Fruit fly (Drosophila melanogaster) whole organism, embryonic: ENCODE measurements around the gene CG13081.

Experiments
- Asciz ChIP-seq: fragments of 200-800 bp; sonication (Bioruptor generic); optimal IDR thresholded peaks from 2 replicates; lab custom pipeline; 2017; ENCODE audit warnings: missing biosample characterization, mild to moderate bottlenecking, missing genetic modification characterization, missing genetic modification reagents
- CG10209 ChIP-seq: fragments of 200-800 bp; sonication (Bioruptor generic); optimal IDR thresholded peaks from 3 replicates; lab custom pipeline; 2017; ENCODE audit warnings: missing biosample characterization, mild to moderate bottlenecking, missing genetic modification characterization, missing genetic modification reagents
- CG10321 ChIP-seq: fragments of 200-800 bp; sonication (Bioruptor generic); IDR thresholded peaks from 2 replicates; pipeline ENCODE4 v1.3.6; 2022; ENCODE audit warnings: missing biosample characterization, missing genetic modification characterization
- CG11085 ChIP-seq: fragments of 200-800 bp; sonication (Bioruptor generic); IDR thresholded peaks from 2 replicates; pipeline ENCODE4 v1.3.6; 2022; ENCODE audit warnings: missing biosample characterization, missing genetic modification characterization
- CG11695 ChIP-seq: fragments of 200-800 bp; sonication (Bioruptor generic); IDR thresholded peaks from 3 replicates; pipeline ENCODE4 v1.3.6; 2022; ENCODE audit warnings: missing biosample characterization, missing genetic modification characterization
- CG11696 ChIP-seq: fragments of 200-800 bp; sonication (Bioruptor generic); IDR thresholded peaks from 2 replicates; pipeline ENCODE4 v1.3.6; 2022; ENCODE audit warnings: missing biosample characterization, missing genetic modification characterization
- CG12219 ChIP-seq: fragments of 200-800 bp; sonication (Bioruptor generic); optimal IDR thresholded peaks from 3 replicates; lab custom pipeline; 2018; ENCODE audit warnings: missing biosample characterization, mild to moderate bottlenecking, missing genetic modification characterization
- CG1529 ChIP-seq: fragments of 200-800 bp; sonication (Bioruptor generic); optimal IDR thresholded peaks from 3 replicates; lab custom pipeline; 2018; ENCODE audit warnings: missing biosample characterization, missing genetic modification characterization
- CG15601 ChIP-seq: fragments of 200-800 bp; sonication (Bioruptor generic); optimal IDR thresholded peaks from 3 replicates; lab custom pipeline; 2019; ENCODE audit warnings: missing biosample characterization, mild to moderate bottlenecking, missing genetic modification characterization, moderate library complexity
- CG17385 ChIP-seq: fragments of 200-800 bp; sonication (Bioruptor generic); optimal IDR thresholded peaks from 3 replicates; lab custom pipeline; 2018; ENCODE audit warnings: missing biosample characterization, mild to moderate bottlenecking, missing genetic modification characterization
- CG18011 ChIP-seq: fragments of 200-800 bp; sonication (Bioruptor generic); optimal IDR thresholded peaks from 2 replicates; lab custom pipeline; 2017; ENCODE audit warnings: missing biosample characterization, missing genetic modification characterization, mild to moderate bottlenecking, moderate library complexity, missing genotype
- CG18619 ChIP-seq: fragments of 200-800 bp; sonication (Bioruptor generic); optimal IDR thresholded peaks from 3 replicates; lab custom pipeline; 2017; ENCODE audit warnings: missing biosample characterization, mild to moderate bottlenecking, missing genetic modification characterization
- CG18764 ChIP-seq: fragments of 200-800 bp; sonication (Bioruptor generic); optimal IDR thresholded peaks from 3 replicates; lab custom pipeline; 2016; ENCODE audit warnings: missing biosample characterization, missing genetic modification characterization
- CG31224 ChIP-seq: fragments of 200-800 bp; sonication (Bioruptor generic); IDR thresholded peaks from 2 replicates; pipeline ENCODE4 v1.3.6; 2022; ENCODE audit warnings: missing biosample characterization, missing genetic modification characterization
- CG3407 ChIP-seq: fragments of 200-800 bp; sonication (Bioruptor generic); optimal IDR thresholded peaks from 2 replicates; lab custom pipeline; 2018; ENCODE audit warnings: missing biosample characterization, mild to moderate bottlenecking, missing genetic modification characterization
- CG4360 ChIP-seq: fragments of 200-800 bp; sonication (Bioruptor generic); IDR thresholded peaks from 2 replicates; pipeline ENCODE4 v1.3.6; 2022; ENCODE audit warnings: missing biosample characterization, missing genetic modification characterization
- CG4617 ChIP-seq: fragments of 200-800 bp; sonication (Bioruptor generic); optimal IDR thresholded peaks from 3 replicates; lab custom pipeline; 2016; ENCODE audit warnings: missing biosample characterization, missing genetic modification characterization, borderline replicate concordance
- CG6254 ChIP-seq: fragments of 200-800 bp; sonication (Bioruptor generic); optimal IDR thresholded peaks from 3 replicates; lab custom pipeline; 2017; ENCODE audit warnings: mild to moderate bottlenecking, missing biosample characterization, missing genetic modification reagents, missing genetic modification characterization
- CG6683 ChIP-seq: fragments of 200-800 bp; sonication (Bioruptor generic); optimal IDR thresholded peaks from 2 replicates; lab custom pipeline; 2017; ENCODE audit warnings: missing biosample characterization, mild to moderate bottlenecking, missing genetic modification characterization, missing genetic modification reagents
- CG8089 ChIP-seq: fragments of 200-800 bp; sonication (Bioruptor generic); optimal IDR thresholded peaks from 3 replicates; lab custom pipeline; 2016; ENCODE audit warnings: missing biosample characterization, missing genetic modification characterization
- CG8290 ChIP-seq, 3 experiments: fragments of 200-800 bp; sonication (Bioruptor generic); optimal IDR thresholded peaks; 2 replicates each; lab custom pipeline; 2016 to 2019; ENCODE audit warnings: missing biosample characterization in 3 of 3, missing genetic modification characterization in 3 of 3, mild to moderate bottlenecking in 2 of 3, moderate library complexity in 1 of 3
- CG8359 ChIP-seq: fragments of 200-800 bp; sonication (Bioruptor generic); optimal IDR thresholded peaks from 2 replicates; lab custom pipeline; 2017; ENCODE audit warnings: missing biosample characterization, mild to moderate bottlenecking, missing genetic modification characterization, borderline replicate concordance
- Dll ChIP-seq: fragments of 200-800 bp; sonication (Bioruptor generic); IDR thresholded peaks from 4 replicates; pipeline ENCODE4 v1.3.6; 2022; ENCODE audit warnings: missing biosample characterization, missing genetic modification characterization; ENCODE audit not compliant: partially characterized antibody
- Elba2 ChIP-seq: fragments of 200-800 bp; sonication (Bioruptor generic); optimal IDR thresholded peaks from 3 replicates; lab custom pipeline; 2016; ENCODE audit warnings: missing biosample characterization, missing genetic modification characterization
- H2.0 ChIP-seq: fragments of 200-800 bp; sonication (Bioruptor generic); IDR thresholded peaks from 2 replicates; pipeline ENCODE4 v1.3.6; 2022; ENCODE audit warnings: missing biosample characterization, missing genetic modification characterization
- Hand ChIP-seq: fragments of 200-800 bp; sonication (Bioruptor generic); optimal IDR thresholded peaks from 2 replicates; lab custom pipeline; 2017; ENCODE audit warnings: mild to moderate bottlenecking, missing biosample characterization, missing genetic modification reagents, missing genetic modification characterization
- Lim3 ChIP-seq: fragments of 200-800 bp; sonication (Bioruptor generic); IDR thresholded peaks from 2 replicates; pipeline ENCODE4 v1.3.6; 2022; ENCODE audit warnings: missing biosample characterization, missing genetic modification characterization
- NfI ChIP-seq: fragments of 200-800 bp; sonication (Bioruptor generic); optimal IDR thresholded peaks from 3 replicates; lab custom pipeline; 2018; ENCODE audit warnings: missing biosample characterization, mild to moderate bottlenecking, missing genetic modification characterization, moderate library complexity
- Oaz ChIP-seq: fragments of 200-800 bp; sonication (Bioruptor generic); IDR thresholded peaks from 2 replicates; pipeline ENCODE4 v1.3.6; 2022; ENCODE audit warnings: missing biosample characterization, missing genetic modification characterization
- Usf ChIP-seq: fragments of 200-800 bp; sonication (Bioruptor generic); optimal IDR thresholded peaks from 2 replicates; lab custom pipeline; 2017; ENCODE audit warnings: missing genotype, missing biosample characterization, missing genetic modification characterization
- abd-A ChIP-seq: fragments of 200-800 bp; sonication (Bioruptor generic); optimal IDR thresholded peaks from 3 replicates; lab custom pipeline; 2019; ENCODE audit warnings: missing biosample characterization, mild to moderate bottlenecking, missing genetic modification characterization, moderate library complexity
- bab2 ChIP-seq: fragments of 200-800 bp; sonication (Bioruptor generic); optimal IDR thresholded peaks from 2 replicates; lab custom pipeline; 2016; ENCODE audit warnings: missing biosample characterization, missing genetic modification characterization
- bsh ChIP-seq, 2 experiments: fragments of 200-800 bp; sonication (Bioruptor generic); optimal IDR thresholded peaks; 2 replicates each; lab custom pipeline; 2017 to 2018; ENCODE audit warnings: mild to moderate bottlenecking in 2 of 2, missing biosample characterization in 2 of 2, missing genetic modification characterization in 2 of 2, moderate library complexity in 1 of 2
- chinmo ChIP-seq: fragments of 200-800 bp; sonication (Bioruptor generic); IDR thresholded peaks from 4 replicates; pipeline ENCODE4 v1.3.6; 2022; ENCODE audit warnings: missing biosample characterization, missing genetic modification characterization; ENCODE audit not compliant: partially characterized antibody
- disco-r ChIP-seq: fragments of 200-800 bp; sonication (Bioruptor generic); optimal IDR thresholded peaks from 2 replicates; lab custom pipeline; 2016; ENCODE audit warnings: missing biosample characterization, missing genetic modification characterization
- ewg ChIP-seq: fragments of 200-800 bp; sonication (Bioruptor generic); optimal IDR thresholded peaks from 3 replicates; lab custom pipeline; 2017; ENCODE audit warnings: mild to moderate bottlenecking, missing biosample characterization, missing genetic modification reagents, missing genetic modification characterization
- fd102C ChIP-seq: fragments of 200-800 bp; sonication (Bioruptor generic); optimal IDR thresholded peaks from 2 replicates; lab custom pipeline; 2018; ENCODE audit warnings: missing biosample characterization, mild to moderate bottlenecking, missing genetic modification characterization, moderate library complexity
- gce ChIP-seq: fragments of 200-800 bp; sonication (Bioruptor generic); IDR thresholded peaks from 3 replicates; pipeline ENCODE4 v1.3.6; 2022; ENCODE audit warnings: missing biosample characterization, missing genetic modification characterization
- inv ChIP-seq: fragments of 200-800 bp; sonication (Bioruptor generic); IDR thresholded peaks from 2 replicates; pipeline ENCODE4 v1.3.6; 2022; ENCODE audit warnings: missing biosample characterization, missing genetic modification characterization; ENCODE audit not compliant: partially characterized antibody
- knrl ChIP-seq: fragments of 200-800 bp; sonication (Bioruptor generic); IDR thresholded peaks from 3 replicates; pipeline ENCODE4 v1.3.6; 2022; ENCODE audit warnings: missing biosample characterization, missing genetic modification characterization; ENCODE audit not compliant: partially characterized antibody
- nerfin-2 ChIP-seq: fragments of 200-800 bp; sonication (Bioruptor generic); IDR thresholded peaks from 2 replicates; pipeline ENCODE4 v1.3.6; 2022; ENCODE audit warnings: missing biosample characterization, missing genetic modification characterization; ENCODE audit not compliant: partially characterized antibody
- nom ChIP-seq: fragments of 200-800 bp; sonication (Bioruptor generic); optimal IDR thresholded peaks from 2 replicates; lab custom pipeline; 2017; ENCODE audit warnings: missing biosample characterization, missing genetic modification characterization, mild to moderate bottlenecking, moderate library complexity, missing genetic modification reagents
- pum ChIP-seq: fragments of 200-800 bp; sonication (Bioruptor generic); optimal IDR thresholded peaks from 2 replicates; lab custom pipeline; 2016; ENCODE audit warnings: missing biosample characterization, missing genetic modification characterization
- so ChIP-seq: fragments of 200-800 bp; sonication (Bioruptor generic); IDR thresholded peaks from 3 replicates; pipeline ENCODE4 v1.3.6; 2022; ENCODE audit warnings: missing biosample characterization, missing genetic modification characterization
- tio ChIP-seq: fragments of 200-800 bp; sonication (Bioruptor generic); optimal IDR thresholded peaks from 2 replicates; lab custom pipeline; 2017; ENCODE audit warnings: missing biosample characterization, missing genetic modification characterization, inconsistent platforms
- usp ChIP-seq: fragments of >200 bp; optimal IDR thresholded peaks from 2 replicates; lab custom pipeline; 2017; ENCODE audit warnings: missing biosample characterization, missing genetic modification characterization
- z ChIP-seq: fragments of 200-800 bp; sonication (Bioruptor generic); IDR thresholded peaks from 3 replicates; pipeline ENCODE4 v1.3.6; 2022; ENCODE audit warnings: missing biosample characterization, missing genetic modification characterization

Gene CG13081

DNA sequence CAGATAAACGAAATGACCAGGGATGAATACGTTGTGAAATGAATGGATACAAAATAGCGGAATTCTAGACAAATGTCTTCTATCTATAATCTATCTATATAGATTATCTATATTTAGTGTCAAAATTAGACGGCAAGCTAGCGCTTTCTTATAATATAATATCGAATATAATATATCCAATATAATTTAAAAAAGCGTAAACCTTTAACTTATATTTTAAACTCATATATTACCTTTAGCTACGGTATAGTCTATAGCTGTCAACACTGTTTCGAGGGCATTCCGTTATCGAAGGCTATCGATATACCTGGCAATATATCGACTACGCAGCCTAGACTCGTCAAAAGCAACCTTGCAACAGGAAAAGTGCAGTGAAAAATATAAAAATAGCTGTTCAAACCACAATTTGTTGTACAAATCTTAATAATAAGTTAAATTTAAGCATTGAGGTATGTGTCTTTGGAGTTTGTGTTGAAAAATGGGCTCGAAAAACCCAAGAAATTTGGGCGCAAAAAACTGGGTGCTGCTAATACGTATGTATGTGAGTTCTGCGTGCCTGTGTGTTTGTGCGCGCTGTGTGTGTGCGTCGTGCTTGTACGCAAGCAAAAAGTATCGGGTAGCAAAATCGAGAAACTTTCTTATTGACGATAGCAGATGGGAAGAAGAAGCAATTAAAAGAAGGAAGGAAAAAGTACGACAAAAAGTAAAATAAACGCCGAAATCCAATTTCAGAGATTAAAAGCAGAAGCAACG lies 47.3 kb upstream of the CG13081 start, which contains the start of the genes swm and Ctu2 (continued):
- peak; percentile 64; the same call in 2 of the 3 replicates for TF ChIP-seq CG11695 (GFP tag; lab: Robert Waterston, UW)
- TF ChIP-seq disco-r (GFP tag; lab: Kevin White, UChicago) = no peak
- TF ChIP-seq usp (GFP tag; lab: Kevin White, UChicago) = no peak
- no peak for TF ChIP-seq CG18764 (GFP tag; lab: Kevin White, UChicago)
- TF ChIP-seq CG10321 = no peak
- no peak for TF ChIP-seq ewg
- 0 out of 2 replicates have a peak, but pooled peaks have one; percentile 50 for TF ChIP-seq nerfin-2 (GFP tag; lab: Robert Waterston, UW)
- TF ChIP-seq CG8290 (GFP tag; optimal IDR thresholded peaks at IDR 0.05; lab: Kevin White, UChicago) = peak; percentile 34
- TF ChIP-seq CG8290 (tag; optimal IDR thresholded peaks at IDR 0.05; lab: Kevin White, UChicago) = peak in 1 of 2 experiments; percentile 29
- TF ChIP-seq bsh (GFP tag; optimal IDR thresholded peaks at IDR 0.05; lab: Kevin White, UChicago) = peak in 1 of 2 experiments; percentile 67
- TF ChIP-seq CG15601 (tag; lab: Kevin White, UChicago) = peak; percentile 64
- peak; percentile 36; the same call in 1 of the 2 replicates for TF ChIP-seq CG31224 (GFP tag; lab: Robert Waterston, UW)
- peak; percentile 94 for TF ChIP-seq CG17385 (GFP tag; lab: Kevin White, UChicago)
- TF ChIP-seq so (GFP tag; lab: Robert Waterston, UW) = no peak
- peak; percentile 13 for TF ChIP-seq Usf (GFP tag; lab: Kevin White, UChicago)
- TF ChIP-seq Hand (GFP tag; lab: Kevin White, UChicago) = peak; percentile 52
- TF ChIP-seq nom = no peak
- TF ChIP-seq gce (GFP tag; lab: Robert Waterston, UW) = no peak
- peak; percentile 23 for TF ChIP-seq pum (GFP tag; lab: Kevin White, UChicago)
- TF ChIP-seq bab2 (GFP tag; lab: Kevin White, UChicago) = no peak
- TF ChIP-seq CG11696 (GFP tag; lab: Robert Waterston, UW) = no peak
- TF ChIP-seq CG6683 (GFP tag; lab: Kevin White, UChicago) = peak; percentile 12
- TF ChIP-seq CG3407 (GFP tag; lab: Kevin White, UChicago) = peak; percentile 54
- TF ChIP-seq CG8089 (GFP tag; lab: Kevin White, UChicago) = no peak
- no peak for TF ChIP-seq tio (GFP tag; lab: Kevin White, UChicago)
- TF ChIP-seq NfI = peak; percentile 64
- TF ChIP-seq Oaz = peak; percentile 52; the same call in 1 of the 2 replicates
- TF ChIP-seq CG1529 (GFP tag; lab: Kevin White, UChicago) = no peak
- 0 out of 4 replicates have a peak, but pooled peaks have one; percentile 80 for TF ChIP-seq chinmo (GFP tag; lab: Robert Waterston, UW)
- 0 out of 2 replicates have a peak, but pooled peaks have one; percentile 50 for TF ChIP-seq CG11085 (GFP tag; lab: Robert Waterston, UW)
- TF ChIP-seq CG4617 (GFP tag; lab: Kevin White, UChicago) = peak; percentile 45
- no peak for TF ChIP-seq z (GFP tag; lab: Robert Waterston, UW)
- peak; percentile 21 for TF ChIP-seq CG18011 (GFP tag; lab: Kevin White, UChicago)
- TF ChIP-seq CG18619 (GFP tag; lab: Kevin White, UChicago) = peak; percentile 60
- no peak for TF ChIP-seq CG12219 (GFP tag; lab: Kevin White, UChicago)
- peak; percentile 90 for TF ChIP-seq Elba2 (GFP tag; lab: Kevin White, UChicago)
- TF ChIP-seq Dll (GFP tag; lab: Robert Waterston, UW) = peak; percentile 81
- TF ChIP-seq abd-A (tag; lab: Kevin White, UChicago) = no peak
- peak; percentile 69; the same call in 2 of the 3 replicates for TF ChIP-seq knrl (GFP tag; lab: Robert Waterston, UW)
- no peak for TF ChIP-seq CG10209 (GFP tag; lab: Kevin White, UChicago)
- TF ChIP-seq fd102C (GFP tag; lab: Kevin White, UChicago) = no peak
- TF ChIP-seq CG6254 (GFP tag; lab: Kevin White, UChicago) = no peak
- TF ChIP-seq CG8359 = no peak
- 0 out of 2 replicates have a peak, but pooled peaks have one; percentile 27 for TF ChIP-seq H2.0
- no peak for TF ChIP-seq Lim3 (GFP tag; lab: Robert Waterston, UW)
- TF ChIP-seq Asciz (GFP tag; lab: Kevin White, UChicago) = no peak
- peak; percentile 62 for TF ChIP-seq inv
- TF ChIP-seq CG4360 (GFP tag; lab: Robert Waterston, UW) = no peak
